Fruit fly (Drosophila melanogaster) whole organism, prepupa: ENCODE data around the gene Rbcn-3A.

ENCODE experiments used
- Blimp-1 ChIP-seq: fragments of 200-800 bp; sonication (Bioruptor generic); optimal IDR thresholded peaks from 3 replicates; lab custom pipeline; 2017; ENCODE audit warnings: missing biosample characterization, missing genetic modification characterization, mild to moderate bottlenecking, moderate library complexity, missing genetic modification reagents
- CG11294 ChIP-seq: fragments of 200-800 bp; sonication (Bioruptor generic); IDR thresholded peaks from 2 replicates; pipeline ENCODE4 v1.3.6; 2022; ENCODE audit warnings: missing biosample characterization, missing genetic modification characterization
- CG11902 ChIP-seq: fragments of 200-800 bp; sonication (Bioruptor generic); optimal IDR thresholded peaks from 3 replicates; lab custom pipeline; 2016; ENCODE audit warnings: missing biosample characterization, missing genetic modification characterization
- CG15336 ChIP-seq: fragments of 200-800 bp; sonication (Bioruptor generic); IDR thresholded peaks from 2 replicates; pipeline ENCODE4 v1.3.6; 2022; ENCODE audit warnings: missing biosample characterization, missing genetic modification characterization
- CG1621 ChIP-seq: fragments of 200-800 bp; sonication (Bioruptor generic); optimal IDR thresholded peaks from 3 replicates; lab custom pipeline; 2018; ENCODE audit warnings: missing biosample characterization, mild to moderate bottlenecking, missing genetic modification characterization
- CG16779 ChIP-seq: fragments of 200-800 bp; sonication (Bioruptor generic); optimal IDR thresholded peaks from 3 replicates; lab custom pipeline; 2017; ENCODE audit warnings: missing biosample characterization, mild to moderate bottlenecking, missing genetic modification characterization
- CG32006 ChIP-seq: fragments of 200-800 bp; sonication (Bioruptor generic); optimal IDR thresholded peaks from 3 replicates; lab custom pipeline; 2017; ENCODE audit warnings: missing biosample characterization, mild to moderate bottlenecking, missing genetic modification characterization
- CG34406 ChIP-seq: fragments of 200-800 bp; sonication (Bioruptor generic); optimal IDR thresholded peaks from 3 replicates; lab custom pipeline; 2016; ENCODE audit warnings: missing biosample characterization, missing genetic modification characterization
- CG3919 ChIP-seq: fragments of 200-800 bp; sonication (Bioruptor generic); optimal IDR thresholded peaks from 3 replicates; lab custom pipeline; 2016; ENCODE audit warnings: missing biosample characterization, missing genetic modification characterization
- CG7368 ChIP-seq: fragments of 200-800 bp; sonication (Bioruptor generic); optimal IDR thresholded peaks from 3 replicates; lab custom pipeline; 2016; ENCODE audit warnings: missing biosample characterization, missing genetic modification characterization
- CG8119 ChIP-seq: fragments of 200-800 bp; sonication (Bioruptor generic); IDR thresholded peaks from 3 replicates; pipeline ENCODE4 v1.3.6; 2022; ENCODE audit warnings: missing biosample characterization, missing genetic modification characterization
- CG8319 ChIP-seq: fragments of 200-800 bp; sonication (Bioruptor generic); optimal IDR thresholded peaks from 3 replicates; lab custom pipeline; 2016; ENCODE audit warnings: missing biosample characterization, missing genetic modification characterization
- CG9139 ChIP-seq: fragments of 200-800 bp; sonication (Bioruptor generic); optimal IDR thresholded peaks from 3 replicates; lab custom pipeline; 2017; ENCODE audit warnings: missing biosample characterization, mild to moderate bottlenecking, missing genetic modification characterization
- Eip75B ChIP-seq: fragments of 200-800 bp; sonication (Bioruptor generic); optimal IDR thresholded peaks from 3 replicates; lab custom pipeline; 2016; ENCODE audit warnings: missing biosample characterization, missing genetic modification characterization
- Eip78C ChIP-seq: fragments of 200-800 bp; sonication (Bioruptor generic); peaks from one replicate; lab custom pipeline; 2016; ENCODE audit warnings: missing biosample characterization, missing genetic modification characterization
- Ets21C ChIP-seq: fragments of 200-800 bp; sonication (Bioruptor generic); optimal IDR thresholded peaks from 3 replicates; lab custom pipeline; 2016; ENCODE audit warnings: missing biosample characterization, missing genetic modification characterization
- Ets96B ChIP-seq: fragments of 200-800 bp; optimal IDR thresholded peaks from 2 replicates; lab custom pipeline; 2019; ENCODE audit warnings: missing biosample characterization, mild to moderate bottlenecking, missing genetic modification characterization, moderate library complexity
- Gug ChIP-seq: fragments of 200-800 bp; sonication (Bioruptor generic); IDR thresholded peaks from 2 replicates; pipeline ENCODE4 v1.3.6; 2022; ENCODE audit warnings: missing biosample characterization, missing genetic modification characterization
- Hr39 ChIP-seq: fragments of 200-800 bp; sonication (Bioruptor generic); optimal IDR thresholded peaks from 2 replicates; lab custom pipeline; 2016; ENCODE audit warnings: missing biosample characterization, missing genetic modification characterization
- Hr4 ChIP-seq: fragments of 200-800 bp; sonication (Bioruptor generic); optimal IDR thresholded peaks from 3 replicates; lab custom pipeline; 2016; ENCODE audit warnings: missing biosample characterization, missing genetic modification characterization
- Lpt ChIP-seq: fragments of 200-800 bp; sonication (Bioruptor generic); optimal IDR thresholded peaks from 3 replicates; lab custom pipeline; 2016; ENCODE audit warnings: missing biosample characterization, missing genetic modification characterization
- OdsH ChIP-seq: fragments of 200-800 bp; sonication (Bioruptor generic); optimal IDR thresholded peaks from 3 replicates; lab custom pipeline; 2016; ENCODE audit warnings: missing biosample characterization, missing genetic modification characterization
- achi ChIP-seq: fragments of 200-800 bp; sonication (Bioruptor generic); optimal IDR thresholded peaks from 3 replicates; lab custom pipeline; 2016; ENCODE audit warnings: missing biosample characterization, missing genetic modification characterization
- dac ChIP-seq: fragments of 200-800 bp; sonication (Bioruptor generic); optimal IDR thresholded peaks from 2 replicates; lab custom pipeline; 2017; ENCODE audit warnings: missing biosample characterization, mild to moderate bottlenecking, missing genetic modification characterization
- eg ChIP-seq: fragments of 200-800 bp; sonication (Bioruptor generic); IDR thresholded peaks from 3 replicates; pipeline ENCODE4 v1.3.6; 2022; ENCODE audit warnings: missing biosample characterization, missing genetic modification characterization
- fd59A ChIP-seq: fragments of 200-800 bp; sonication (Bioruptor generic); optimal IDR thresholded peaks from 2 replicates; lab custom pipeline; 2017; ENCODE audit warnings: missing biosample characterization, mild to moderate bottlenecking, missing genetic modification characterization, missing genetic modification reagents
- fkh ChIP-seq: fragments of 200-800 bp; sonication (Bioruptor generic); optimal IDR thresholded peaks from 3 replicates; lab custom pipeline; 2017; ENCODE audit warnings: missing biosample characterization, mild to moderate bottlenecking, missing genetic modification characterization, moderate library complexity
- pdm3 ChIP-seq: fragments of 200-800 bp; sonication (Bioruptor generic); optimal IDR thresholded peaks from 3 replicates; lab custom pipeline; 2016; ENCODE audit warnings: missing biosample characterization, missing genetic modification characterization
- salr ChIP-seq, 2 experiments: fragments of 200-800 bp; sonication (Bioruptor generic); optimal IDR thresholded peaks; 3 replicates each; lab custom pipeline; 2016 to 2018; ENCODE audit warnings: missing biosample characterization in 2 of 2, missing genetic modification characterization in 2 of 2, mild to moderate bottlenecking in 1 of 2
- topi ChIP-seq: fragments of 200-800 bp; sonication (Bioruptor generic); optimal IDR thresholded peaks from 3 replicates; lab custom pipeline; 2016; ENCODE audit warnings: missing biosample characterization, missing genetic modification characterization
- vri ChIP-seq: fragments of 200-800 bp; sonication (Bioruptor generic); optimal IDR thresholded peaks from 3 replicates; lab custom pipeline; 2016; ENCODE audit warnings: missing biosample characterization, mild to moderate bottlenecking, missing genetic modification characterization

Gene Rbcn-3A

DNA sequence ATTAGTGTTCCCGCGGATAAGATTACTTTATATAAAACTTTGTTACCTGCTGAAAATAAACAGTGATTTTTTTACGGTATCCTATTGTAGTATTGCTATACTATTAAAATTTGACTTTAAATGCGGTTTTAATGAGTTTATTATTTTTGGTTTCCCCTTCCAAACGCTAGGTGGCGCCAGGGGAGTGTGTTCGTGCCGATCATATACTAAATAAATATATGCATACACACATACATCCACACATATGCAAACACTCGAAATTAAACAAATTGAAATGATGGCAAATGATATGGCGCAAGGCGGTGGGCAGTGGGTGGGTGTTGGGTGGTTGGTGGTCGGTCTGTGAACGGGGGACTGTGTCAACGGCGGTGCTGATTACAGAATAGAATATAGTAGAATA is 1.6 kb downstream of the Rbcn-3A start:
- TF ChIP-seq Hr39 (GFP tag; lab: Kevin White, UChicago) = no peak
- TF ChIP-seq fkh (GFP tag; lab: Kevin White, UChicago) = peak; percentile 76
- no peak for TF ChIP-seq CG15336 (GFP tag; lab: Robert Waterston, UW)

DNA sequence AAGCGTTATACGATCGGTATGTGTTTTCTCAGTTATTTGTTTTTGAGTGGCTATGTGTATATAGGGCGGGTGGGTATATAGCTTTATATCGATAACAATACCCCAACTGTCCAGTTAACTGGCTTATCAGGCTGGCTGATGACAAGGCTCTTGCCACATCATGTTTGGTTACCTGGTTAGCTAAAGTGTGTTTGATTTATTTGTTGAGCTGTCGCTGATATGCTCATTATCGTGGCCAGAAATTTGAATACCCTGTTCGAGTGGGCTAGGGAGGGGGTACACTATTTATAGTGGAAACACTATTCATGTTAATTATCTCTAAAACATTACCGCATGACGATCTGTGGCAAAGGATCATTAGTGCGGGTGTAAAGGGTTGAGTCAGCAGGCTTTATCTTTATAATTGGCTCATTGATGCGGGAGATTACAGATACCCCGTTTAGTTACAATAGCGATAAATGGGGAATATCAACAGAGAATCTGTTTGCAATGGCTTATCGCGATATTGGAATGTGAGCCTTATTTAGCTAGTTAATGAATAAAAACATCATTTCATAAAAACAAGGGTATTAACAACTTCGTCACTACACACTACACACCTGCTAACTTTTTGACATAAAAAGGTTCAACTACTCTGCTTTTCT is 2.3 kb downstream of the Rbcn-3A start:
- TF ChIP-seq CG15336 (GFP tag; lab: Robert Waterston, UW) (no peak), CG11902 (GFP tag; lab: Kevin White, UChicago) (no peak), Eip75B (GFP tag; lab: Kevin White, UChicago) (no peak), CG9139 (GFP tag; lab: Kevin White, UChicago) (no peak), CG1621 (tag; lab: Kevin White, UChicago) (no peak), salr (GFP tag; optimal IDR thresholded peaks at IDR 0.05; lab: Kevin White, UChicago) (no peak), fkh (GFP tag; lab: Kevin White, UChicago) (no peak), eg (GFP tag; lab: Robert Waterston, UW) (no peak), vri (GFP tag; lab: Kevin White, UChicago) (no peak), CG8319 (GFP tag; lab: Kevin White, UChicago) (no peak)

DNA sequence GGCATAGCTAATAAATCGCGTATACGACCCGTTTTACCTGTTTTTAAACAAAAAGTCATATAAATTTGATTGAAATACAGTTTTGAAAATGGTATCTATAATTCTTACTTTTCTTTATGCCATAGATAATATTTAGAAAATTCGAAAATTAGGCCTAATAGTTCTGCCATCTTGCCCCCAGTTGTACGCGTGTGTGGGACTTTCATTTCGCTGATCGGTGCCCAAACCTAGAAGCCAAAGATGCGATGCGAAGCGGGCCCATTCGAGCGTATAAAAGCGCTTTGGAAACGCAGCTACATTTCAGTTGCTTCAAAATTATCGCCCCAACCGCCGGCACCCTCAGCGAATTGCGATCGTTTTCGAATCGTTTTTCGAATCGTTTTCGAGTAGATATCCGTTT is 18.3 kb downstream of the Rbcn-3A start, which contains the start of gene CG14445:
Gene CG14445, plus strand, starts transcription at position 301 of the 400 bp plus-strand sequence.
- TF ChIP-seq Lpt (GFP tag; lab: Kevin White, UChicago) (no peak), Hr4 (GFP tag; lab: Kevin White, UChicago) (no peak), CG15336 (GFP tag; lab: Robert Waterston, UW) (no peak), topi (no peak), CG7368 (no peak), Ets21C (GFP tag; lab: Kevin White, UChicago) (no peak)

DNA sequence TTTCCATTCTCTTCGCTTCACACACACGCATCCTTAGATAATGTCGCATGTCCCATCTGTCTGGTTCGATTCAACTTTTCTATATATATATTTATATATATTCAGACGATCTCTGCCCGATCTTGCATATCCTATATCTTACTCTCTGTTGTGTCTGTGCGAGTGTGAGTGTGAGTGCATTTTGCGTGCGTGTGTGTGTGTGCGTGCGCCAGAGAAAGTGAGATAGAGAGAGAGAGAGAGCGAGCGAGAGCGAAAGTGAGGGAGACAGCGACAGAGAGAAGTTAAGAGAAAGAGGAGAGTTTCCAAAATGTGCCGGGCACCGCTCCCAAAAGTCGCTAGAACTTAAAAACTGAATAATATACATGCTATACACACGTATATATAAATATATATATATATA is 23.5 kb downstream of the Rbcn-3A start:
- no peak for TF ChIP-seq Gug
- no peak for TF ChIP-seq dac
- TF ChIP-seq CG32006 (GFP tag; lab: Kevin White, UChicago) = no peak
- TF ChIP-seq Eip78C (GFP tag; lab: Kevin White, UChicago) = no peak
- TF ChIP-seq pdm3 = no peak
- no peak for TF ChIP-seq CG8119 (GFP tag; lab: Robert Waterston, UW)
- no peak for TF ChIP-seq Ets96B
- TF ChIP-seq CG11294 (GFP tag; lab: Robert Waterston, UW) = no peak
- TF ChIP-seq CG15336 (GFP tag; lab: Robert Waterston, UW) = no peak
- TF ChIP-seq eg (GFP tag; lab: Robert Waterston, UW) = no peak
- no peak for TF ChIP-seq CG3919 (GFP tag; lab: Kevin White, UChicago)
- no peak for TF ChIP-seq CG16779
- TF ChIP-seq fkh (GFP tag; lab: Kevin White, UChicago) = no peak
- TF ChIP-seq CG34406 (GFP tag; lab: Kevin White, UChicago) = no peak
- no peak for TF ChIP-seq OdsH (GFP tag; lab: Kevin White, UChicago)
- TF ChIP-seq achi (GFP tag; lab: Kevin White, UChicago) = no peak
- TF ChIP-seq fd59A (GFP tag; lab: Kevin White, UChicago) = no peak

- peak; percentile 17; the same call in 1 of the 3 replicates for TF ChIP-seq CG8119 (GFP tag; lab: Robert Waterston, UW)
- TF ChIP-seq CG1621 (tag; lab: Kevin White, UChicago) = no peak
- no peak for TF ChIP-seq eg (GFP tag; lab: Robert Waterston, UW)
- no peak for TF ChIP-seq Ets21C (GFP tag; lab: Kevin White, UChicago)
- TF ChIP-seq Blimp-1 (GFP tag; lab: Kevin White, UChicago) = no peak
Observed at dm6 chrX:6225472-6226049, 29.7 kb downstream of the Rbcn-3A start, which contains the start of gene dtn. TSS of gene dtn (plus strand) at chrX:6225647.
